Fruit fly (Drosophila melanogaster): ENCODE data around the gene CG17249.
A peak's percentile ranks its signal among the peaks of the same experiment; 100 is the strongest.

Gene CG17249

dm6 chr3L:1661738-1662370 is 14.6 kb upstream of the CG17249 start:
- TF ChIP-seq CG12768 (GFP tag; optimal IDR thresholded peaks at IDR 0.05) (no peak), cic (GFP tag; optimal IDR thresholded peaks at IDR 0.05) (peak; percentile 12), toe (GFP tag; optimal IDR thresholded peaks at IDR 0.05) (no peak), cnc (optimal IDR thresholded peaks at IDR 0.05) (no peak), tj (GFP tag; optimal IDR thresholded peaks at IDR 0.05) (no peak), CG7101 (tag; optimal IDR thresholded peaks at IDR 0.05) (no peak), CG11617 (GFP tag; optimal IDR thresholded peaks at IDR 0.05) (no peak), bab1 (GFP tag; optimal IDR thresholded peaks at IDR 0.05) (no peak), Crg-1 (GFP tag; optimal IDR thresholded peaks at IDR 0.05) (no peak), Hr96 (GFP tag; optimal IDR thresholded peaks at IDR 0.05) (no peak), CG14711 (tag; optimal IDR thresholded peaks at IDR 0.05) (no peak), Mnt (GFP tag; optimal IDR thresholded peaks at IDR 0.05) (peak; percentile 54), CG5204 (GFP tag; optimal IDR thresholded peaks at IDR 0.05) (no peak), kay (GFP tag; ENCODE audit: borderline replicate concordance) (no peak), Clk (GFP tag; optimal IDR thresholded peaks at IDR 0.05) (no peak), ovo (GFP tag; optimal IDR thresholded peaks at IDR 0.05) (no peak), CG1620 (GFP tag; optimal IDR thresholded peaks at IDR 0.05) (no peak)

dm6 chr3L:1653752-1654151 is 6.5 kb upstream of the CG17249 start:
- TF ChIP-seq Crg-1 (GFP tag; optimal IDR thresholded peaks at IDR 0.05) (no peak), cic (GFP tag; optimal IDR thresholded peaks at IDR 0.05) (peak; percentile 30)

dm6 chr3L:1652700-1653200 is 5.5 kb upstream of the CG17249 start, which contains the start of the genes CG7970 and Vta1:
Gene CG7970 (plus strand): TSS chr3L:1652750.
Gene Vta1 (minus strand): TSS chr3L:1652900.
- TF ChIP-seq CG1620 (GFP tag; optimal IDR thresholded peaks at IDR 0.05) (no peak), CG14711 (tag; optimal IDR thresholded peaks at IDR 0.05) (peak; percentile 17), CG33017 (tag; optimal IDR thresholded peaks at IDR 0.05) (peak; percentile 52), CG5204 (GFP tag; optimal IDR thresholded peaks at IDR 0.05) (no peak), CG11617 (GFP tag; optimal IDR thresholded peaks at IDR 0.05) (peak; percentile 16), kay (GFP tag; ENCODE audit: borderline replicate concordance) (no peak), cic (GFP tag; optimal IDR thresholded peaks at IDR 0.05) (no peak), CG12768 (GFP tag; optimal IDR thresholded peaks at IDR 0.05) (peak; percentile 93), CG7045 (GFP tag; optimal IDR thresholded peaks at IDR 0.05) (no peak), pad (GFP tag; optimal IDR thresholded peaks at IDR 0.05) (no peak), toe (GFP tag; optimal IDR thresholded peaks at IDR 0.05) (no peak), Mnt (GFP tag; optimal IDR thresholded peaks at IDR 0.05) (no peak), bab1 (GFP tag; optimal IDR thresholded peaks at IDR 0.05) (peak; percentile 31), Crg-1 (GFP tag; optimal IDR thresholded peaks at IDR 0.05) (peak; percentile 21), ovo (GFP tag; optimal IDR thresholded peaks at IDR 0.05) (no peak), tj (GFP tag; optimal IDR thresholded peaks at IDR 0.05) (peak; percentile 9), Clk (GFP tag; optimal IDR thresholded peaks at IDR 0.05) (no peak), Hr96 (GFP tag; optimal IDR thresholded peaks at IDR 0.05) (no peak), cnc (optimal IDR thresholded peaks at IDR 0.05) (no peak), CG7101 (tag; optimal IDR thresholded peaks at IDR 0.05) (no peak)

- TF ChIP-seq bab1 (GFP tag; optimal IDR thresholded peaks at IDR 0.05) (no peak), pad (GFP tag; optimal IDR thresholded peaks at IDR 0.05) (no peak), CG7101 (tag; optimal IDR thresholded peaks at IDR 0.05) (no peak), Crg-1 (GFP tag; optimal IDR thresholded peaks at IDR 0.05) (no peak), toe (GFP tag; optimal IDR thresholded peaks at IDR 0.05) (no peak), CG11617 (GFP tag; optimal IDR thresholded peaks at IDR 0.05) (no peak), kay (GFP tag; ENCODE audit: borderline replicate concordance) (no peak), ovo (GFP tag; optimal IDR thresholded peaks at IDR 0.05) (no peak), Mnt (GFP tag; optimal IDR thresholded peaks at IDR 0.05) (no peak), cic (GFP tag; optimal IDR thresholded peaks at IDR 0.05) (no peak), CG12768 (GFP tag; optimal IDR thresholded peaks at IDR 0.05) (no peak), Hr96 (GFP tag; optimal IDR thresholded peaks at IDR 0.05) (no peak), CG14711 (tag; optimal IDR thresholded peaks at IDR 0.05) (no peak)
These were observed 2.1 kb upstream of the CG17249 start for dm6 chr3L:1649363-1649762.

- TF ChIP-seq cnc (optimal IDR thresholded peaks at IDR 0.05) (no peak), cic (GFP tag; optimal IDR thresholded peaks at IDR 0.05) (no peak), pad (GFP tag; optimal IDR thresholded peaks at IDR 0.05) (no peak), CG5204 (GFP tag; optimal IDR thresholded peaks at IDR 0.05) (no peak)
These were observed 1.6 kb upstream of the CG17249 start, which contains the start of gene CG13920 for dm6 chr3L:1648690-1649355. Gene CG13920 (plus strand): TSS chr3L:1648944.

dm6 chr3L:1644920-1645567 is 2.2 kb downstream of the CG17249 start, which contains the start of the genes alphaCOP and CG13919:
Gene alphaCOP (minus strand): TSS chr3L:1645199.
Gene CG13919 (plus strand): TSS chr3L:1645467.
- TF ChIP-seq toe (GFP tag; optimal IDR thresholded peaks at IDR 0.05) (peak; percentile 97), Mnt (GFP tag; optimal IDR thresholded peaks at IDR 0.05) (peak; percentile 91), CG5204 (GFP tag; optimal IDR thresholded peaks at IDR 0.05) (peak; percentile 95), ovo (GFP tag; optimal IDR thresholded peaks at IDR 0.05) (peak; percentile 84), bab1 (GFP tag; optimal IDR thresholded peaks at IDR 0.05) (peak; percentile 98), CG33017 (tag; optimal IDR thresholded peaks at IDR 0.05) (peak; percentile 97), Crg-1 (GFP tag; optimal IDR thresholded peaks at IDR 0.05) (peak; percentile 97), cic (GFP tag; optimal IDR thresholded peaks at IDR 0.05) (peak; percentile 74), CG7101 (tag; optimal IDR thresholded peaks at IDR 0.05) (peak; percentile 97), kay (GFP tag; ENCODE audit: borderline replicate concordance) (no peak), CG7045 (GFP tag; optimal IDR thresholded peaks at IDR 0.05) (peak; percentile 96), pad (GFP tag; optimal IDR thresholded peaks at IDR 0.05) (peak; percentile 86), CG12768 (GFP tag; optimal IDR thresholded peaks at IDR 0.05) (peak; percentile 96), CG14711 (tag; optimal IDR thresholded peaks at IDR 0.05) (peak; percentile 96), tj (GFP tag; optimal IDR thresholded peaks at IDR 0.05) (peak; percentile 76), Clk (GFP tag; optimal IDR thresholded peaks at IDR 0.05) (peak; percentile 91), Hr96 (GFP tag; optimal IDR thresholded peaks at IDR 0.05) (peak; percentile 93), CG1620 (GFP tag; optimal IDR thresholded peaks at IDR 0.05) (peak; percentile 95), CG11617 (GFP tag; optimal IDR thresholded peaks at IDR 0.05) (peak; percentile 94), cnc (optimal IDR thresholded peaks at IDR 0.05) (no peak)
